Worm (Caenorhabditis elegans): ENCODE measurements around the gene Y54G2A.38.

DNA sequence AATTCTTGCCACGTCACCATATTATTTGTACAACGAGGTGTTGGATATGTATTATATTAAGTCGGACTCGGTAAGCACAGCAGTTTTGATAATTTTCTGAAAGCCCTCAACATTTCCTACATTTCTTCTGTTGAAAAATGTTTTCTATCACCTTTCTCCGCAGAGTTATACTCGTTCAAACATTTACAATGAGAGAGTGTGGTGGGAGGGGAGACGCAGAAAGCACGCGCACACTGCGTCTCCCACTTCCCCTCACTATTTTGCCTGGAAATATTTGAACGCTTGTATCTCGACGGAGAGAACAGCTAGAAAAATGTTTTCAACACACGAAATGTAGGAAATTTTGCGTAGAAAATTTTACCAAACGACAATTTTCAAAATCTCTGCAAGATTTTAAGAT lies 4.9 kb downstream of the Y54G2A.38 start:
- TF ChIP-seq tbx-8 (GFP tag; optimal IDR thresholded peaks at IDR 0.05) (no peak), cnd-1 (tag; optimal IDR thresholded peaks at IDR 0.05) (no peak), elt-3 (tag; optimal IDR thresholded peaks at IDR 0.05) (no peak), nhr-237 (tag; optimal IDR thresholded peaks at IDR 0.05) (no peak)
